Worm (Caenorhabditis elegans) whole organism, L4 larva: Measurements from ENCODE around the gene srd-23.
A peak's percentile ranks its signal among the peaks of the same experiment; 100 is the strongest.

Experiments
- D1046.2 ChIP-seq: fragments of 200-800 bp; sonication (Bioruptor generic); IDR thresholded peaks from 2 replicates; pipeline ENCODE4 v1.3.6; 2022; ENCODE audit warnings: missing genetic modification characterization, missing compliant biosample characterization
- F44E2.7 ChIP-seq: fragments of 200-800 bp; sonication (Bioruptor generic); IDR thresholded peaks from 2 replicates; pipeline ENCODE4 v2.1.2; 2022; ENCODE audit warnings: missing genetic modification characterization, missing compliant biosample characterization
- Y105C5A.15 ChIP-seq: fragments of 200-800 bp; sonication (Bioruptor generic); IDR thresholded peaks from 2 replicates; pipeline ENCODE4 v1.3.6; 2022; ENCODE audit warnings: missing genetic modification characterization, missing compliant biosample characterization
- Y48G9A.11 ChIP-seq: fragments of 200-800 bp; sonication (Bioruptor generic); IDR thresholded peaks from 2 replicates; pipeline ENCODE4 v1.3.6; 2022; ENCODE audit warnings: missing genetic modification reagents, missing genetic modification characterization, missing compliant biosample characterization
- Y75B8A.6 ChIP-seq: fragments of 200-800 bp; sonication (Bioruptor generic); IDR thresholded peaks from 2 replicates; pipeline ENCODE4 v1.3.6; 2022; ENCODE audit warnings: missing genetic modification reagents, missing genetic modification characterization, missing compliant biosample characterization
- attf-4 ChIP-seq: sonication (generic microtip); optimal IDR thresholded peaks from 3 replicates; lab custom pipeline; 2017; ENCODE audit warnings: missing biosample characterization, missing genetic modification characterization
- ceh-28 ChIP-seq: fragments of 150-350 bp; optimal IDR thresholded peaks from 2 replicates; lab custom pipeline; 2014; ENCODE audit warnings: missing biosample characterization, missing genetic modification reagents, missing genetic modification characterization
- ceh-44 ChIP-seq: fragments of 200-800 bp; sonication (Bioruptor generic); IDR thresholded peaks from 2 replicates; pipeline ENCODE4 v1.3.6; 2022; ENCODE audit warnings: missing genetic modification reagents, missing genetic modification characterization, missing compliant biosample characterization
- ceh-82 ChIP-seq: sonication (generic microtip); optimal IDR thresholded peaks from 2 replicates; lab custom pipeline; 2017; ENCODE audit warnings: missing biosample characterization, missing genetic modification characterization
- ctbp-1 ChIP-seq: fragments of 200-800 bp; sonication (Bioruptor generic); IDR thresholded peaks from 2 replicates; pipeline ENCODE4 v1.3.6; 2022; ENCODE audit warnings: missing genetic modification reagents, missing genetic modification characterization, missing compliant biosample characterization
- daf-16 ChIP-seq, 3 experiments: sonication (generic microtip); optimal IDR thresholded peaks; 2 replicates each; lab custom pipeline; 2016 to 2017; ENCODE audit warnings: missing genetic modification characterization in 3 of 3, missing genetic modification reagents in 3 of 3, mild to moderate bottlenecking in 2 of 3, missing compliant biosample characterization in 2 of 3, missing biosample characterization in 1 of 3, moderate library complexity in 1 of 3
- dmd-9 ChIP-seq: fragments of 200-800 bp; sonication (Bioruptor generic); IDR thresholded peaks from 2 replicates; pipeline ENCODE4 v1.3.6; 2022; ENCODE audit warnings: missing genetic modification reagents, missing genetic modification characterization, missing compliant biosample characterization
- dpl-1 ChIP-seq: fragments of 150-350 bp; optimal IDR thresholded peaks from 2 replicates; lab custom pipeline; 2014; ENCODE audit warnings: missing biosample characterization, missing genetic modification reagents, missing genetic modification characterization
- egl-43 ChIP-seq: fragments of 200-800 bp; sonication (Bioruptor generic); IDR thresholded peaks from 2 replicates; pipeline ENCODE4 v1.3.6; 2022; ENCODE audit warnings: missing genetic modification reagents, missing genetic modification characterization, missing compliant biosample characterization
- fkh-10 ChIP-seq: fragments of 150-350 bp; optimal IDR thresholded peaks from 2 replicates; lab custom pipeline; 2014; ENCODE audit warnings: missing biosample characterization, missing genetic modification reagents, missing genetic modification characterization
- hif-1 ChIP-seq, 2 experiments: sonication (generic microtip); optimal IDR thresholded peaks; 2 replicates each; lab custom pipeline; 2016 to 2017; ENCODE audit warnings: missing compliant biosample characterization in 2 of 2, missing genetic modification characterization in 2 of 2, missing genetic modification reagents in 2 of 2, missing genotype in 2 of 2, mild to moderate bottlenecking in 1 of 2
- hmg-1.1 ChIP-seq: fragments of 200-800 bp; sonication (Bioruptor generic); IDR thresholded peaks from 2 replicates; pipeline ENCODE4 v1.3.6; 2022; ENCODE audit warnings: missing genetic modification reagents, missing genetic modification characterization, missing compliant biosample characterization
- lim-7 ChIP-seq: fragments of 200-800 bp; sonication (Bioruptor generic); IDR thresholded peaks from 2 replicates; pipeline ENCODE4 v1.3.6; 2022; ENCODE audit warnings: missing genetic modification characterization, missing compliant biosample characterization
- lin-1 ChIP-seq: fragments of 200-800 bp; sonication (Bioruptor generic); IDR thresholded peaks from 2 replicates; pipeline ENCODE4 v1.3.6; 2022; ENCODE audit warnings: missing genetic modification reagents, missing genetic modification characterization, missing compliant biosample characterization
- lin-13 ChIP-seq: fragments of 150-350 bp; optimal IDR thresholded peaks from 2 replicates; lab custom pipeline; 2014; ENCODE audit warnings: missing biosample characterization, missing genetic modification reagents, missing genetic modification characterization
- lir-3 ChIP-seq: sonication (generic microtip); optimal IDR thresholded peaks from 2 replicates; lab custom pipeline; 2016; ENCODE audit warnings: mild to moderate bottlenecking, missing genetic modification characterization, missing compliant biosample characterization
- lsy-2 ChIP-seq, 2 experiments: fragments of 150-350 bp in 1 of 2; sonication (generic microtip) in 1 of 2; optimal IDR thresholded peaks; 2 replicates each; lab custom pipeline; 2014 to 2017; ENCODE audit warnings: missing biosample characterization in 2 of 2, missing genetic modification characterization in 2 of 2
- mes-2 ChIP-seq: sonication (generic microtip); optimal IDR thresholded peaks from 2 replicates; lab custom pipeline; 2016; ENCODE audit warnings: missing genotype, mild to moderate bottlenecking, missing genetic modification characterization, missing compliant biosample characterization; ENCODE audit not compliant: poor library complexity, severe bottlenecking
- mxl-2 ChIP-seq: fragments of 200-800 bp; sonication (Bioruptor generic); conservative IDR thresholded peaks from 2 replicates; pipeline ENCODE4 v1.3.6; 2022; ENCODE audit warnings: missing genetic modification reagents, missing genetic modification characterization, missing compliant biosample characterization
- nhr-102 ChIP-seq: sonication (generic microtip); optimal IDR thresholded peaks from 2 replicates; lab custom pipeline; 2016; ENCODE audit warnings: mild to moderate bottlenecking, missing genetic modification characterization, moderate library complexity, missing compliant biosample characterization
- nhr-111 ChIP-seq: fragments of 200-800 bp; sonication (Bioruptor generic); optimal IDR thresholded peaks from 2 replicates; lab custom pipeline; 2018; ENCODE audit warnings: mild to moderate bottlenecking, missing genetic modification characterization, missing compliant biosample characterization
- nhr-237 ChIP-seq: sonication (generic microtip); optimal IDR thresholded peaks from 2 replicates; lab custom pipeline; 2017; ENCODE audit warnings: missing biosample characterization, missing genetic modification characterization
- nhr-77 ChIP-seq: fragments of 150-350 bp; optimal IDR thresholded peaks from 2 replicates; lab custom pipeline; 2014; ENCODE audit warnings: missing biosample characterization, missing genetic modification characterization
- php-3 ChIP-seq: fragments of 200-800 bp; sonication (Bioruptor generic); IDR thresholded peaks from 2 replicates; pipeline ENCODE4 v1.3.6; 2022; ENCODE audit warnings: missing genetic modification reagents, missing genetic modification characterization, missing compliant biosample characterization
- pqm-1 ChIP-seq: sonication (generic microtip); optimal IDR thresholded peaks from 2 replicates; lab custom pipeline; 2017; ENCODE audit warnings: missing biosample characterization, missing genetic modification characterization
- saeg-2 ChIP-seq: fragments of 200-800 bp; sonication (Bioruptor generic); IDR thresholded peaks from 2 replicates; pipeline ENCODE4 v1.3.6; 2022; ENCODE audit warnings: missing genetic modification reagents, missing genetic modification characterization, missing compliant biosample characterization
- set-16 ChIP-seq: fragments of 200-800 bp; sonication (Bioruptor generic); IDR thresholded peaks from 2 replicates; pipeline ENCODE4 v1.3.6; 2022; ENCODE audit warnings: missing genetic modification reagents, missing genetic modification characterization, missing compliant biosample characterization
- snpc-1.2 ChIP-seq: fragments of 200-800 bp; sonication (Bioruptor generic); IDR thresholded peaks from 2 replicates; pipeline ENCODE4 v1.3.6; 2022; ENCODE audit warnings: missing genetic modification reagents, missing genetic modification characterization, missing compliant biosample characterization
- tag-97 ChIP-seq: fragments of 200-800 bp; sonication (Bioruptor generic); IDR thresholded peaks from 2 replicates; pipeline ENCODE4 v1.3.6; 2022; ENCODE audit warnings: missing genetic modification characterization, missing compliant biosample characterization
- tra-1 ChIP-seq: fragments of 200-800 bp; sonication (Bioruptor generic); IDR thresholded peaks from 2 replicates; pipeline ENCODE4 v1.3.6; 2022; ENCODE audit warnings: missing genetic modification reagents, missing genetic modification characterization, missing compliant biosample characterization
- vab-7 ChIP-seq: fragments of 200-800 bp; sonication (Bioruptor generic); IDR thresholded peaks from 2 replicates; pipeline ENCODE4 v1.3.6; 2022; ENCODE audit warnings: missing genetic modification reagents, missing genetic modification characterization, missing compliant biosample characterization
- zfp-2 ChIP-seq: sonication (generic microtip); optimal IDR thresholded peaks from 2 replicates; lab custom pipeline; 2016; ENCODE audit warnings: mild to moderate bottlenecking, missing genetic modification characterization, missing compliant biosample characterization

The srd-23 gene

DNA sequence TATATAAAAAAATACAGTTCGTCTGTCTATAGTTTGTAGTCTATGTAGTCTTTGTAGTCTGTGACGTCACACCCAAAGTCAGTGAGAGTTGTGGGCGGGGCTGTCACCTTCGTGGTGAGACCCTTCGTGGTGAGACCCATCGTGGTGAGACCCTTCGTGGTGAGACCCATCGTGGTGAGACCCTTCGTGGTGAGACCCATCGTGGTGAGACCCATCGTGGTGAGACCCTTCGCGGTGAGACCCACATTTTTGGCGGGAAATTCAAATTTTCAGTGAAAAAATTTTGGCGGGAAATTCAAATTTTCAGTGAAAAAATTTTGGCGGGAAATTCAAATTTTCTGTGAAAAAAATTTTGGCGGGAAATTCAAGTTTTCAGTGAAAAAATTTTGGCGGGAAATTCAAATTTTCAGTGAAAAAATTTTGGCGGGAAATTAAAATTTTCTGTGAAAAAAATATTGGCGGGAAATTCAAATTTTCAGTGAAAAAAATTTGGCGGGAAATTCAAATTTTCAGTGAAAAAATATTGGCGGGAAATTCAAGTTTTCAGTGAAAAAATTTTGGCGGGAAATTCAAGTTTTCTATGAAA is 8.7 kb downstream of the srd-23 start:
- TF ChIP-seq F44E2.7 (0 out of 2 replicates have a peak, but pooled peaks have one; percentile 44), Y75B8A.6 (GFP tag; lab: Robert Waterston, UW) (0 out of 2 replicates have a peak, but pooled peaks have one; percentile 18), tag-97 (GFP tag; lab: Robert Waterston, UW) (0 out of 2 replicates have a peak, but pooled peaks have one; percentile 15)

DNA sequence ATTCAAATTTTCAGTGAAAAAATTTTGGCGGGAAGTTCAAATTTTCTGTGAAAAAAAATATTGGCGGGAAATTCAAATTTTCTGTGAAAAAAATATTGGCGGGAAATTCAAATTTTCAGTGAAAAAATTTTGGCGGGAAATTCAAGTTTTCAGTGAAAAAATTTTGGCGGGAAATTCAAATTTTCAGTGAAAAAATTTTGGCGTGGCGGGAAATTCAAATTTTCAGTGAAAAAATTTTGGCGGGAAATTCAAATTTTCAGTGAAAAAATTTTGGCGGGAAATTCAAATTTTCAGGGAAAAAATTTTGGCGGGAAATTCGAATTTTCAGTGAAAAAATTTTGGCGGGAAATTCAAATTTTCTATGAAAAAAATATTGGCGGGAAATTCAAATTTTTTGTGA is 9.7 kb downstream of the srd-23 start:
- TF ChIP-seq D1046.2 (GFP tag; lab: Robert Waterston, UW) (peak; percentile 60; the same call in 1 of the 2 replicates), lim-7 (GFP tag; lab: Robert Waterston, UW) (peak; percentile 60; the same call in 1 of the 2 replicates), php-3 (GFP tag; lab: Robert Waterston, UW) (peak; percentile 77), vab-7 (GFP tag; lab: Robert Waterston, UW) (0 out of 2 replicates have a peak, but pooled peaks have one; percentile 22), snpc-1.2 (GFP tag; lab: Robert Waterston, UW) (peak; percentile 66), Y48G9A.11 (GFP tag; lab: Robert Waterston, UW) (peak; percentile 68), mxl-2 (0 out of 2 replicates have a peak, but pooled peaks have one; percentile 61), saeg-2 (GFP tag; lab: Robert Waterston, UW) (0 out of 2 replicates have a peak, but pooled peaks have one; percentile 21), F44E2.7 (0 out of 2 replicates have a peak, but pooled peaks have one; percentile 18), Y105C5A.15 (peak; percentile 40; the same call in 1 of the 2 replicates), lin-1 (GFP tag; lab: Robert Waterston, UW) (peak; percentile 39; the same call in 1 of the 2 replicates)

DNA sequence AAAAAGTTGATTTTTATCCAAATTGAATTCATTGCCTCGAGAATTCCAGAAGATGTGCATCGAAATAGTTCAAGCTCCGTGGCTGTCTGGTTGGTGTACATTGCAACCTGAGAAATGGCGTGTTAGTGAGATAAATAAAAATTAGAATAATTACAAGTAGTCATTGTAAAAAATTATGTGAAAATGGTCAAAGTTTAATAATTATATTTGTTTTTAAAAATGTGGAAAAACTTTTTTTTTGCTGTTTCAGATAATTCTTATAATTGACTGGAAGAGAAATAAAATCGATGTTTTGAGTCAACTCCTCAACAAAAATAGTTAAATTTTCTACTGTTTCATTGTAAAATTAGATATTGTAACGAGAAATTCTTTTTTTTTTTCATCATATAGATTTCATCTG is 23.2 kb downstream of the srd-23 start, which contains the start of gene sra-30:
TSS of gene sra-30 (minus strand) at position 101 of the 400 bp plus-strand sequence.
- no peak for TF ChIP-seq pqm-1 (tag; lab: Kevin White, UChicago)
- no peak for TF ChIP-seq mes-2 (tag; lab: Kevin White, UChicago)
- TF ChIP-seq lir-3 = no peak
- no peak for TF ChIP-seq ctbp-1

DNA sequence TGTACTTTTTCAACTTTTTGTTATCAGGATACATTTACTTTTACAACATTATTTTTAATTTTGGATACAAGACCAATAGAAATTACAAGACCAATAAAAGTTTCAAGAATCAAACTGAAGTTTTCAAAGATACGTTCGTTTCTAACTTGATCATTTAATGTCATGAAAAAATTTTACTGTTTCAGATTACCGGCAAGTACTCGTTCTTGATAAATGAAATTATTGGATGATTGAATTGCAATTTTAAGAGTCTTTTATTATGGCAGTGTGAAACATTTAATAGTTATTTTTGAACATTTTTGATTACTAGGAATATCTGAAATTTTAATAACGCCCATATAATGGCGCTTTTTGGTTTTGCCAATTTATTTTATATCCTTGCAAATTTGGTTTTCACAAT is 26.9 kb downstream of the srd-23 start:
- TF ChIP-seq fkh-10 (GFP tag; lab: Kevin White, UChicago) (no peak), mes-2 (tag; lab: Kevin White, UChicago) (no peak), snpc-1.2 (GFP tag; lab: Robert Waterston, UW) (peak; percentile 55)

DNA sequence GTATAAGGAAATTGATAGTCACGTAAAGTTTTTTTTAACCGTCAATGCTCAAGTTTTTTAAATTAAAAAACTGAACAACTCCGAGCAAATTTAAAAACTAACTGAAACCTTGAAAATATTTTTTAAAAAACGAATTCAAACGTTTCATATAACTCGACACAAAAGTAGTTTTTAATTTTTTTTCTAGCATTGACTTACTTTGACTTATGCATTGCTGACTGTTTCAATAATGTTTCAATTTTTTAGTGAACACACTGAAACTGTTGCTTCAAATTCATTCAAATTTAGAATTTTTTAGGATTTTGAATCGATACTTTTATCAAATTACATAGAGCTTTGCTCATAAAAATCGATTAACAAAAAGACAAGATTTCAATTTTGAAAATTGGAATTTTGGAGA is 30.8 kb downstream of the srd-23 start:
- no peak for TF ChIP-seq daf-16 (GFP tag; optimal IDR thresholded peaks at IDR 0.05; lab: Kevin White, UChicago)
- TF ChIP-seq daf-16 (tag; optimal IDR thresholded peaks at IDR 0.05; lab: Kevin White, UChicago) = no peak
- no peak for TF ChIP-seq nhr-111 (GFP tag; lab: Kevin White, UChicago)
- TF ChIP-seq ceh-44 = no peak
- TF ChIP-seq ceh-82 (tag; lab: Kevin White, UChicago) = no peak
- TF ChIP-seq ceh-28 = no peak
- TF ChIP-seq dmd-9 (GFP tag; lab: Robert Waterston, UW) = no peak
- no peak for TF ChIP-seq attf-4
- no peak for TF ChIP-seq nhr-77
- TF ChIP-seq lir-3 = no peak
- TF ChIP-seq egl-43 (GFP tag; lab: Robert Waterston, UW) = no peak
- TF ChIP-seq dpl-1 (GFP tag; lab: Kevin White, UChicago) = no peak
- no peak for TF ChIP-seq zfp-2 (tag; lab: Kevin White, UChicago)
- TF ChIP-seq lin-13 (GFP tag; lab: Kevin White, UChicago) = no peak
- no peak for TF ChIP-seq set-16 (GFP tag; lab: Robert Waterston, UW)
- no peak for TF ChIP-seq hmg-1.1 (GFP tag; lab: Robert Waterston, UW)
- no peak for TF ChIP-seq tra-1 (GFP tag; lab: Robert Waterston, UW)
- no peak for TF ChIP-seq hif-1 (tag; optimal IDR thresholded peaks at IDR 0.05; lab: Kevin White, UChicago)
- no peak for TF ChIP-seq nhr-237 (tag; lab: Kevin White, UChicago)
- no peak for TF ChIP-seq lsy-2 (tag; optimal IDR thresholded peaks at IDR 0.05; lab: Kevin White, UChicago)
- no peak for TF ChIP-seq nhr-102 (tag; lab: Kevin White, UChicago)
